Worm (Caenorhabditis elegans): ENCODE data around the gene ZK673.6.
A peak's percentile ranks its signal among the peaks of the same experiment; 100 is the strongest.

ZK673.6 gene

DNA sequence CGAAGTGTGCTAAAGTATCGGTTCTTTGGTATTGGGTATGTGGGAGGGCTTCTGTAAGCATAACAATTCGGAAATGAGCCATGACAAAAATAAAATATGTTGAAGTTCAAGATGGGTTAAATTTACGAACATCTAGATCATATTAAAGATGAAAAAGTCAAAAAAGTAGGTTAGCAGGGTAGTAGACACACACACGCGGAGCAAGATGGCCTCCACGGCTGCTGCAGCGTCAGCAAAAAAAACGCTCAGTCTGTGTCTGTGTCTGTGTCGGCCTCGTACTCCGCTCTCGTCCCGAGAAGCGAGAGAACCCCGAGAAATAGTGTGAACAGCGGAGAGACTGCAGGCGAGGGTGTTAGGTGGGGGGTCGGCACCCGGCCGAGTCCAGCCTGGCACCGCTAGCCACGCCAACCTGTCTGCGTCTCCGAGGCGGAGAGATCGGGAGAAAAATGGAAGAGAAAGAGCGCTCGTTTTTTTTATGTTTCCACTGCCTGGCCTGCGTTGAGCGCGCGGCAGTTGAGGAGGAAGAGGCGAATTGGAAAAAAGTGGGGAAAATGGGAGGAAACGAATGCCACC lies 38.4 kb upstream of the ZK673.6 start, which contains the start of gene myrf-1 (continued):
- no peak for TF ChIP-seq ztf-16 (tag; optimal IDR thresholded peaks at IDR 0.05)
- TF ChIP-seq dve-1 (tag; optimal IDR thresholded peaks at IDR 0.05) = peak; percentile 18
- TF ChIP-seq gmeb-2 (tag; optimal IDR thresholded peaks at IDR 0.05) = no peak
- TF ChIP-seq elt-4 (tag; optimal IDR thresholded peaks at IDR 0.05) = no peak
- peak; percentile 21 for TF ChIP-seq ceh-6 (GFP tag; optimal IDR thresholded peaks at IDR 0.05)
- TF ChIP-seq pros-1 (tag; optimal IDR thresholded peaks at IDR 0.05) = peak; percentile 88
- no peak for TF ChIP-seq lim-6 (tag; optimal IDR thresholded peaks at IDR 0.05)
- no peak for TF ChIP-seq hlh-13 (GFP tag; optimal IDR thresholded peaks at IDR 0.05)
- TF ChIP-seq ceh-14 (tag; optimal IDR thresholded peaks at IDR 0.05) = peak; percentile 41
- no peak for TF ChIP-seq Y22D7AL.16 (tag; optimal IDR thresholded peaks at IDR 0.05)
- no peak for TF ChIP-seq ceh-24 (tag; optimal IDR thresholded peaks at IDR 0.05)
- peak; percentile 55 for TF ChIP-seq hlh-30 (tag; optimal IDR thresholded peaks at IDR 0.05; ENCODE audit: insufficient read depth)
- TF ChIP-seq elt-2 (tag; optimal IDR thresholded peaks at IDR 0.05) = peak; percentile 17
- TF ChIP-seq fkh-6 (tag; optimal IDR thresholded peaks at IDR 0.05) = peak; percentile 59
- TF ChIP-seq syd-9 (tag; optimal IDR thresholded peaks at IDR 0.05) = peak; percentile 70
- peak; percentile 15 for TF ChIP-seq unc-55 (GFP tag; optimal IDR thresholded peaks at IDR 0.05)
- peak; percentile 59 for TF ChIP-seq sdc-2 (tag; optimal IDR thresholded peaks at IDR 0.05)
- TF ChIP-seq tbx-7 (tag; optimal IDR thresholded peaks at IDR 0.05) = peak; percentile 35
- TF ChIP-seq ttx-3 (tag; optimal IDR thresholded peaks at IDR 0.05) = no peak
- TF ChIP-seq sox-2 (GFP tag; IDR thresholded peaks at IDR 0.05) = no peak
- peak; percentile 6 for TF ChIP-seq madf-2 (tag; optimal IDR thresholded peaks at IDR 0.05)
- peak; percentile 36 for TF ChIP-seq unc-86 (tag; optimal IDR thresholded peaks at IDR 0.05)
- TF ChIP-seq unc-42 (tag; optimal IDR thresholded peaks at IDR 0.05) = peak; percentile 70
- no peak for TF ChIP-seq mec-3 (tag; optimal IDR thresholded peaks at IDR 0.05; ENCODE audit: borderline replicate concordance)
- TF ChIP-seq ceh-31 (tag; optimal IDR thresholded peaks at IDR 0.05) = peak; percentile 88
- TF ChIP-seq ceh-30 (tag; optimal IDR thresholded peaks at IDR 0.05) = no peak
- TF ChIP-seq ahr-1 (tag; optimal IDR thresholded peaks at IDR 0.05) = no peak
- TF ChIP-seq nhr-11 (tag; optimal IDR thresholded peaks at IDR 0.05) = no peak
- no peak for TF ChIP-seq eyg-1 (tag; optimal IDR thresholded peaks at IDR 0.05)
- peak; percentile 45 for TF ChIP-seq ceh-2 (tag; optimal IDR thresholded peaks at IDR 0.05)

DNA sequence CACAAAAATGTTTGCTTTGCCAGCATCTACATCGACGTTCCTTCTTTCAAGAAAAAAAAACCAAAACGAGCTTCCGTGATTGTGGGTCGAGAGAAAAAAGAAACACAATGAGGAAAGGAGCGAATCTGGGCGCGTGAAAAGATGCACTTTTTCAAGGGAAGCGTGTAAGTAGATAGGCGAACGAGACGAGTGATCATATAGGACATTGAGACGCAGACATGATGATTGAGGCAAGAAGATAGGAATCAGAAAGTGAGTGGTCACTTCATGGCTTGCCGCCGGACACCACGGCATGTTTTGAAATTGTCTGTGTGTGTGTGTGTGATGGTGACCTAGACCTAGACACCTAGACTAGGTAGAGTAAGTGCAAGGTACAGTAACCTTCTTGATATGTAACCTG lies 37.4 kb upstream of the ZK673.6 start:
- TF ChIP-seq ceh-18 (tag; optimal IDR thresholded peaks at IDR 0.05) = peak; percentile 22
- TF ChIP-seq F13H6.1 (tag; optimal IDR thresholded peaks at IDR 0.05) = peak; percentile 3
- peak; percentile 28 for TF ChIP-seq ceh-31 (tag; optimal IDR thresholded peaks at IDR 0.05)
- no peak for TF ChIP-seq hlh-30 (tag; optimal IDR thresholded peaks at IDR 0.05; ENCODE audit: insufficient read depth)
- peak; percentile 44 for TF ChIP-seq rnt-1 (tag; optimal IDR thresholded peaks at IDR 0.05)
- TF ChIP-seq nfya-1 (tag; optimal IDR thresholded peaks at IDR 0.05) = peak; percentile 25

DNA sequence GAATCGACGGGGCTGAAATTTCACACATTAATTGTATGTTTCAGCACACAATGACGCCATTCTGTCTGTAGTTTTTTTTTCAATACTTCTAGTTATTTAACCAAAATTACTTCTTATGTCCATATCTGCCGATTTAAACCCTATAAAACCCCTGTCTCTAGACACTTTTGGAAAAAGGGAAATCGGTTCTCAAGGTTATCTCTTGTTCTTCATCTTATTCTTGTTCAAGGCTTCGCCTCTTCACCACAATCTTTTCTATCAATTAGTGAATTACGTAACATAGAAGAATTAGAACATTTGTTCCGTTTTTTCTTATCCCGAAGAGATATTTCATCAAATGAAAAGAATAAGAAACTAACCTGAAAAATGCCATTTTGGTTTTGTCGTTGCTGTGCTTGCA lies 36.5 kb upstream of the ZK673.6 start:
- TF ChIP-seq sox-2 (GFP tag; IDR thresholded peaks at IDR 0.05) = no peak
- TF ChIP-seq pha-2 (tag; optimal IDR thresholded peaks at IDR 0.05) = no peak
- no peak for TF ChIP-seq ama-1 (optimal IDR thresholded peaks at IDR 0.05)
- TF ChIP-seq ets-4 (tag; optimal IDR thresholded peaks at IDR 0.05) = no peak
- TF ChIP-seq nhr-232 (tag; optimal IDR thresholded peaks at IDR 0.05) = no peak
- no peak for TF ChIP-seq ztf-16 (tag; optimal IDR thresholded peaks at IDR 0.05)
- no peak for TF ChIP-seq mec-3 (tag; optimal IDR thresholded peaks at IDR 0.05; ENCODE audit: borderline replicate concordance)
- no peak for TF ChIP-seq ceh-14 (tag; optimal IDR thresholded peaks at IDR 0.05)
- TF ChIP-seq ceh-22 (tag; optimal IDR thresholded peaks at IDR 0.05) = no peak
- TF ChIP-seq fkh-10 (GFP tag; optimal IDR thresholded peaks at IDR 0.05) = no peak
- no peak for TF ChIP-seq ceh-30 (tag; optimal IDR thresholded peaks at IDR 0.05)
- TF ChIP-seq eyg-1 (tag; optimal IDR thresholded peaks at IDR 0.05) = no peak

All from whole organism, late embryonic.